Fruit fly (Drosophila melanogaster): ENCODE data around the gene Ance.

Gene Ance

dm6 chr2L:13893439-13893838 lies 12.0 kb upstream of the Ance start:
- TF ChIP-seq CG7045 (GFP tag; optimal IDR thresholded peaks at IDR 0.05) = peak; percentile 10
- no peak for TF ChIP-seq tj (GFP tag; optimal IDR thresholded peaks at IDR 0.05)

DNA sequence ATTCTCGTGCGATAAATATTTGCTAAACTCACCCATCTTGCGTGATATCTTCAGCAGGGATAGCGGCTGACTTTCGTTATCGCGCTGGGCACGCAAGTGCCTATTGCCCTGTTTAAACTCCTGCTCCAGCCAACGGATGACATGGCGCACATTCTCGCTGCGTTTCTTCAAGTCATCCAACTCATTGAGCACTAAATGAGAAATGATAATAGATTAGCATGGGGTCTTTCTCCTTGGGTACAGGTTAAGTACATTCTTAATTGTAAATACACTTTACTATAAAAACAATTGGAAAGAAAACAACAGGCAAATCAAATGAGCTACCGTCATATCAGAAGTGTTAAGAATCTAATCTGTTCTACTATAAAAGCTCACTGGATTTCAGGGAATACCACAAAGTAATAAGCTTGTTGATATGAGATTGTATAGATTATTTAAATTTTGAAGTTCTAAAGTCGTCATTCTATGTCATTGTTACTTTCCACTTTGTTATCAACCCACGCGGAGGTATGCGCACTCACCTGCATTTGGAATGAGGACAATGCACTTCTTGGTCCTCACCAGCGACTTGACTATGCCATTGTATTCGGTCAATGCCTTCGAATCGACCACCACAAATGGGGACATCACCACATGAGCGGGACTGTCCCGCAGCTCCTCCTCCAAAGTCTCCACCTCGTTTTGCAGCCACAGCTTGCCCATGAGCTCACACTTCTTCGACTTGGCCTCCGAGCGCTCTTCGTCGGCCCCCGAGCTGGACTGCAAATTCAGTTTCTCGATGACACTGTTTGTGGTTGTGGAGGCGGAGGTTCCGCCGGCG lies 5.1 kb upstream of the Ance start:
- TF ChIP-seq cic (GFP tag; optimal IDR thresholded peaks at IDR 0.05) (peak; percentile 92), cnc (optimal IDR thresholded peaks at IDR 0.05) (no peak)

- peak; percentile 85 for TF ChIP-seq tj (GFP tag; optimal IDR thresholded peaks at IDR 0.05)
- TF ChIP-seq Crg-1 (GFP tag; optimal IDR thresholded peaks at IDR 0.05) = no peak
- no peak for TF ChIP-seq CG12768 (GFP tag; optimal IDR thresholded peaks at IDR 0.05)
- no peak for TF ChIP-seq toe (GFP tag; optimal IDR thresholded peaks at IDR 0.05)
- peak; percentile 75 for TF ChIP-seq cic (GFP tag; optimal IDR thresholded peaks at IDR 0.05)
- peak; percentile 97 for TF ChIP-seq kay (GFP tag; ENCODE audit: borderline replicate concordance)
- TF ChIP-seq cnc (optimal IDR thresholded peaks at IDR 0.05) = peak in 1 of 2 experiments; percentile 41
- TF ChIP-seq ovo (GFP tag; optimal IDR thresholded peaks at IDR 0.05) = no peak
- TF ChIP-seq CG7101 (tag; optimal IDR thresholded peaks at IDR 0.05) = no peak
Observed at dm6 chr2L:13903796-13904330, 1.6 kb upstream of the Ance start.

- TF ChIP-seq ovo (GFP tag; optimal IDR thresholded peaks at IDR 0.05) = peak; percentile 78
- peak; percentile 54 for TF ChIP-seq cic (GFP tag; optimal IDR thresholded peaks at IDR 0.05)
- peak; percentile 28 for TF ChIP-seq CG33017 (tag; optimal IDR thresholded peaks at IDR 0.05)
- no peak for TF ChIP-seq toe (GFP tag; optimal IDR thresholded peaks at IDR 0.05)
- peak; percentile 99 for TF ChIP-seq bab1 (GFP tag; optimal IDR thresholded peaks at IDR 0.05)
- peak; percentile 93 for TF ChIP-seq CG1620 (GFP tag; optimal IDR thresholded peaks at IDR 0.05)
- peak; percentile 60 for TF ChIP-seq pad (GFP tag; optimal IDR thresholded peaks at IDR 0.05)
- TF ChIP-seq CG7101 (tag; optimal IDR thresholded peaks at IDR 0.05) = peak; percentile 54
- peak; percentile 86 for TF ChIP-seq Mnt (GFP tag; optimal IDR thresholded peaks at IDR 0.05)
- TF ChIP-seq CG7045 (GFP tag; optimal IDR thresholded peaks at IDR 0.05) = peak; percentile 85
- TF ChIP-seq Clk (GFP tag; optimal IDR thresholded peaks at IDR 0.05) = peak; percentile 87
- no peak for TF ChIP-seq cnc (optimal IDR thresholded peaks at IDR 0.05)
- peak; percentile 61 for TF ChIP-seq CG12768 (GFP tag; optimal IDR thresholded peaks at IDR 0.05)
- TF ChIP-seq CG14711 (tag; optimal IDR thresholded peaks at IDR 0.05) = peak; percentile 50
- TF ChIP-seq CG5204 (GFP tag; optimal IDR thresholded peaks at IDR 0.05) = no peak
- peak; percentile 95 for TF ChIP-seq CG11617 (GFP tag; optimal IDR thresholded peaks at IDR 0.05)
- TF ChIP-seq Crg-1 (GFP tag; optimal IDR thresholded peaks at IDR 0.05) = peak; percentile 71
- peak; percentile 82 for TF ChIP-seq tj (GFP tag; optimal IDR thresholded peaks at IDR 0.05)
- peak; percentile 92 for TF ChIP-seq Hr96 (GFP tag; optimal IDR thresholded peaks at IDR 0.05)
- TF ChIP-seq kay (GFP tag; ENCODE audit: borderline replicate concordance) = no peak
Observed at dm6 chr2L:13904331-13904911, 1.0 kb upstream of the Ance start, which contains the start of gene Smg5. TSS of gene Smg5 (minus strand) at chr2L:13904661.

- TF ChIP-seq cic (GFP tag; optimal IDR thresholded peaks at IDR 0.05) = peak; percentile 65
- no peak for TF ChIP-seq bab1 (GFP tag; optimal IDR thresholded peaks at IDR 0.05)
- TF ChIP-seq CG12768 (GFP tag; optimal IDR thresholded peaks at IDR 0.05) = peak; percentile 4
Observed at dm6 chr2L:13905848-13906585, 572 bp downstream of the Ance start.

dm6 chr2L:13909033-13909432 lies 3.6 kb downstream of the Ance start, which contains the start of gene Ance-2:
TSS of gene Ance-2 (plus strand) at chr2L:13909333.
- no peak for TF ChIP-seq kay (GFP tag; ENCODE audit: borderline replicate concordance)
- no peak for TF ChIP-seq CG7045 (GFP tag; optimal IDR thresholded peaks at IDR 0.05)
- no peak for TF ChIP-seq CG1620 (GFP tag; optimal IDR thresholded peaks at IDR 0.05)
- no peak for TF ChIP-seq CG5204 (GFP tag; optimal IDR thresholded peaks at IDR 0.05)
- no peak for TF ChIP-seq Clk (GFP tag; optimal IDR thresholded peaks at IDR 0.05)
- no peak for TF ChIP-seq Hr96 (GFP tag; optimal IDR thresholded peaks at IDR 0.05)
- TF ChIP-seq CG11617 (GFP tag; optimal IDR thresholded peaks at IDR 0.05) = no peak
- no peak for TF ChIP-seq cnc (optimal IDR thresholded peaks at IDR 0.05)
- TF ChIP-seq Crg-1 (GFP tag; optimal IDR thresholded peaks at IDR 0.05) = no peak
- no peak for TF ChIP-seq CG12768 (GFP tag; optimal IDR thresholded peaks at IDR 0.05)
- no peak for TF ChIP-seq tj (GFP tag; optimal IDR thresholded peaks at IDR 0.05)
- TF ChIP-seq CG33017 (tag; optimal IDR thresholded peaks at IDR 0.05) = no peak
- TF ChIP-seq pad (GFP tag; optimal IDR thresholded peaks at IDR 0.05) = no peak
- TF ChIP-seq cic (GFP tag; optimal IDR thresholded peaks at IDR 0.05) = no peak
- no peak for TF ChIP-seq ovo (GFP tag; optimal IDR thresholded peaks at IDR 0.05)
- no peak for TF ChIP-seq bab1 (GFP tag; optimal IDR thresholded peaks at IDR 0.05)

Data from whole organism, adult.